Fruit fly (Drosophila melanogaster) whole organism, embryonic: ENCODE results near the gene CG13454.

Source experiments
- Blimp-1 ChIP-seq: fragments of 200-800 bp; sonication (Bioruptor generic); optimal IDR thresholded peaks from 3 replicates; lab custom pipeline; 2018; ENCODE audit warnings: missing biosample characterization, missing genetic modification characterization, mild to moderate bottlenecking, moderate library complexity, missing genetic modification reagents
- Bteb2 ChIP-seq: fragments of 200-800 bp; sonication (Bioruptor generic); optimal IDR thresholded peaks from 2 replicates; lab custom pipeline; 2016; ENCODE audit warnings: missing biosample characterization, missing genetic modification characterization
- CG10654 ChIP-seq: fragments of 200-800 bp; sonication (Bioruptor generic); optimal IDR thresholded peaks from 2 replicates; lab custom pipeline; 2016; ENCODE audit warnings: missing biosample characterization, missing genetic modification characterization
- CG10979 ChIP-seq: fragments of 200-800 bp; sonication (Bioruptor generic); optimal IDR thresholded peaks from 2 replicates; lab custom pipeline; 2018; ENCODE audit warnings: missing biosample characterization, mild to moderate bottlenecking, missing genetic modification characterization, moderate library complexity
- CG11695 ChIP-seq: fragments of 200-800 bp; sonication (Bioruptor generic); IDR thresholded peaks from 3 replicates; pipeline ENCODE4 v1.3.6; 2022; ENCODE audit warnings: missing biosample characterization, missing genetic modification characterization
- CG13287 ChIP-seq: fragments of 200-800 bp; sonication (Bioruptor generic); IDR thresholded peaks from 2 replicates; pipeline ENCODE4 v1.3.6; 2022; ENCODE audit warnings: missing biosample characterization, missing genetic modification characterization; ENCODE audit not compliant: partially characterized antibody
- CG13424 ChIP-seq: fragments of 200-800 bp; sonication (Bioruptor generic); optimal IDR thresholded peaks from 2 replicates; lab custom pipeline; 2019; ENCODE audit warnings: missing biosample characterization, mild to moderate bottlenecking, missing genetic modification characterization, moderate library complexity
- CG13894 ChIP-seq: fragments of 200-800 bp; sonication (Bioruptor generic); optimal IDR thresholded peaks from 3 replicates; lab custom pipeline; 2018; ENCODE audit warnings: missing biosample characterization, mild to moderate bottlenecking, missing genetic modification characterization, moderate library complexity
- CG15601 ChIP-seq: fragments of 200-800 bp; sonication (Bioruptor generic); optimal IDR thresholded peaks from 3 replicates; lab custom pipeline; 2019; ENCODE audit warnings: missing biosample characterization, mild to moderate bottlenecking, missing genetic modification characterization, moderate library complexity
- CG2712 ChIP-seq: fragments of 200-800 bp; optimal IDR thresholded peaks from 3 replicates; lab custom pipeline; 2019; ENCODE audit warnings: missing biosample characterization, mild to moderate bottlenecking, missing genetic modification characterization, moderate library complexity
- CG32772 ChIP-seq: fragments of 200-800 bp; sonication (Bioruptor generic); IDR thresholded peaks from 2 replicates; pipeline ENCODE4 v1.3.6; 2022; ENCODE audit warnings: missing biosample characterization, missing genetic modification characterization
- CG34224 ChIP-seq: fragments of 200-800 bp; sonication (Bioruptor generic); IDR thresholded peaks from 3 replicates; pipeline ENCODE4 v1.3.6; 2022; ENCODE audit warnings: missing biosample characterization, missing genetic modification characterization; ENCODE audit not compliant: partially characterized antibody
- CG6689 ChIP-seq: fragments of 200-800 bp; sonication (Bioruptor generic); IDR thresholded peaks from 2 replicates; pipeline ENCODE4 v1.3.6; 2022; ENCODE audit warnings: missing biosample characterization, missing genetic modification characterization
- CG7745 ChIP-seq: fragments of 200-800 bp; sonication (Bioruptor generic); optimal IDR thresholded peaks from 2 replicates; lab custom pipeline; 2018; ENCODE audit warnings: missing biosample characterization, mild to moderate bottlenecking, missing genetic modification characterization, moderate library complexity
- CG8765 ChIP-seq: fragments of 200-800 bp; sonication (Bioruptor generic); IDR thresholded peaks from 2 replicates; pipeline ENCODE4 v1.3.6; 2022; ENCODE audit warnings: missing biosample characterization, missing genetic modification characterization
- CG9437 ChIP-seq: fragments of 200-800 bp; sonication (Bioruptor generic); optimal IDR thresholded peaks from 2 replicates; lab custom pipeline; 2018; ENCODE audit warnings: missing biosample characterization, mild to moderate bottlenecking, missing genetic modification characterization
- Dref ChIP-seq: fragments of 200-800 bp; sonication (Bioruptor generic); IDR thresholded peaks from 2 replicates; pipeline ENCODE4 v1.3.6; 2022; ENCODE audit warnings: missing biosample characterization, missing genetic modification characterization
- Eip74EF ChIP-seq, 2 experiments: fragments of 200-800 bp in 1 of 2; fragments of >200 bp in 1 of 2; sonication (Bioruptor generic) in 1 of 2; optimal IDR thresholded peaks; 2 replicates each; lab custom pipeline; 2017 to 2019; ENCODE audit warnings: missing biosample characterization in 2 of 2, missing genetic modification characterization in 2 of 2, mild to moderate bottlenecking in 1 of 2, moderate library complexity in 1 of 2
- HLHmδ ChIP-seq: fragments of 200-800 bp; sonication (Bioruptor generic); optimal IDR thresholded peaks from 2 replicates; lab custom pipeline; 2018; ENCODE audit warnings: missing biosample characterization, mild to moderate bottlenecking, missing genetic modification characterization, moderate library complexity
- Hand ChIP-seq: fragments of 200-800 bp; sonication (Bioruptor generic); optimal IDR thresholded peaks from 2 replicates; lab custom pipeline; 2017; ENCODE audit warnings: mild to moderate bottlenecking, missing biosample characterization, missing genetic modification reagents, missing genetic modification characterization
- Med ChIP-seq: fragments of 200-800 bp; sonication (Bioruptor generic); peaks from one replicate; lab custom pipeline; 2016; ENCODE audit warnings: missing biosample characterization, missing genetic modification characterization, mild to moderate bottlenecking, inconsistent platforms, moderate library complexity
- NC2β ChIP-seq: fragments of 200-800 bp; sonication (Bioruptor generic); optimal IDR thresholded peaks from 2 replicates; lab custom pipeline; 2016; ENCODE audit warnings: missing biosample characterization, missing genetic modification characterization
- NK7.1 ChIP-seq: fragments of 200-800 bp; sonication (Bioruptor generic); optimal IDR thresholded peaks from 3 replicates; lab custom pipeline; 2016; ENCODE audit warnings: missing biosample characterization, missing genetic modification characterization
- Opbp ChIP-seq: fragments of 200-800 bp; sonication (Bioruptor generic); IDR thresholded peaks from 3 replicates; pipeline ENCODE4 v1.3.6; 2022; ENCODE audit warnings: missing biosample characterization, missing genetic modification characterization; ENCODE audit not compliant: partially characterized antibody
- Pdp1 ChIP-seq, 2 experiments: fragments of 200-800 bp; sonication (Bioruptor generic); optimal IDR thresholded peaks; 3 replicates each; lab custom pipeline; 2016; ENCODE audit warnings: missing biosample characterization in 2 of 2, missing genetic modification characterization in 2 of 2, mild to moderate bottlenecking in 1 of 2, moderate library complexity in 1 of 2
- Spps ChIP-seq: fragments of 200-800 bp; sonication (Bioruptor generic); optimal IDR thresholded peaks from 2 replicates; lab custom pipeline; 2018; ENCODE audit warnings: missing biosample characterization, mild to moderate bottlenecking, missing genetic modification characterization
- Trl ChIP-seq, 3 experiments: fragments of >200 bp in 2 of 3; fragments of 200-800 bp in 1 of 3; sonication (Bioruptor generic) in 1 of 3; optimal IDR thresholded peaks; 2 replicates in 1 of 3; 3 replicates in 2 of 3; lab custom pipeline; 2016 to 2017; ENCODE audit warnings: missing biosample characterization in 1 of 3, missing genetic modification characterization in 1 of 3
- ac ChIP-seq: fragments of 200-800 bp; sonication (Bioruptor generic); optimal IDR thresholded peaks from 3 replicates; lab custom pipeline; 2017; ENCODE audit warnings: missing biosample characterization, mild to moderate bottlenecking, missing genetic modification characterization
- al ChIP-seq: fragments of 200-800 bp; sonication (Bioruptor generic); IDR thresholded peaks from 2 replicates; pipeline ENCODE4 v1.3.6; 2022; ENCODE audit warnings: missing biosample characterization, missing genetic modification characterization
- chif ChIP-seq, 2 experiments: fragments of 200-800 bp; sonication (Bioruptor generic); optimal IDR thresholded peaks; 3 replicates each; lab custom pipeline; 2016; ENCODE audit warnings: missing biosample characterization in 2 of 2, missing genetic modification characterization in 2 of 2
- dimm ChIP-seq: fragments of 200-800 bp; sonication (Bioruptor generic); IDR thresholded peaks from 2 replicates; pipeline ENCODE4 v1.3.6; 2022; ENCODE audit warnings: missing biosample characterization, missing genetic modification characterization
- ewg ChIP-seq: fragments of 200-800 bp; sonication (Bioruptor generic); optimal IDR thresholded peaks from 3 replicates; lab custom pipeline; 2017; ENCODE audit warnings: mild to moderate bottlenecking, missing biosample characterization, missing genetic modification reagents, missing genetic modification characterization
- fd3F ChIP-seq: fragments of 200-800 bp; sonication (Bioruptor generic); optimal IDR thresholded peaks from 2 replicates; lab custom pipeline; 2018; ENCODE audit warnings: missing biosample characterization, mild to moderate bottlenecking, missing genetic modification characterization, moderate library complexity
- fru ChIP-seq: fragments of >200 bp; optimal IDR thresholded peaks from 2 replicates; lab custom pipeline; 2017
- h ChIP-seq: fragments of >200 bp; optimal IDR thresholded peaks from 2 replicates; lab custom pipeline; 2017
- her ChIP-seq: fragments of 200-800 bp; sonication (Bioruptor generic); optimal IDR thresholded peaks from 2 replicates; lab custom pipeline; 2016; ENCODE audit warnings: missing biosample characterization, missing genetic modification characterization
- jing ChIP-seq: fragments of 200-800 bp; sonication (Bioruptor generic); optimal IDR thresholded peaks from 2 replicates; lab custom pipeline; 2018; ENCODE audit warnings: missing biosample characterization, mild to moderate bottlenecking, missing genetic modification characterization
- kni ChIP-seq: fragments of 200-800 bp; sonication (Bioruptor generic); optimal IDR thresholded peaks from 3 replicates; lab custom pipeline; 2017; ENCODE audit warnings: mild to moderate bottlenecking, missing biosample characterization, missing genetic modification reagents, missing genetic modification characterization
- lola ChIP-seq, 3 experiments: fragments of >200 bp in 2 of 3; fragments of 200-800 bp in 1 of 3; sonication (Bioruptor generic) in 1 of 3; optimal IDR thresholded peaks; 2 replicates each; lab custom pipeline; 2017 to 2019; ENCODE audit warnings: missing biosample characterization in 3 of 3, missing genetic modification characterization in 3 of 3, mild to moderate bottlenecking in 1 of 3, moderate library complexity in 1 of 3
- sens ChIP-seq: fragments of 200-800 bp; sonication (Bioruptor generic); peaks from one replicate; lab custom pipeline; 2016; ENCODE audit warnings: missing biosample characterization, missing genetic modification characterization
- sqz ChIP-seq: fragments of 200-800 bp; sonication (Bioruptor generic); optimal IDR thresholded peaks from 3 replicates; lab custom pipeline; 2018; ENCODE audit warnings: missing biosample characterization, mild to moderate bottlenecking, missing genetic modification characterization
- zen ChIP-seq: fragments of 200-800 bp; sonication (Bioruptor generic); optimal IDR thresholded peaks from 3 replicates; lab custom pipeline; 2018; ENCODE audit warnings: missing biosample characterization, mild to moderate bottlenecking, missing genetic modification characterization, moderate library complexity

CG13454 gene

DNA sequence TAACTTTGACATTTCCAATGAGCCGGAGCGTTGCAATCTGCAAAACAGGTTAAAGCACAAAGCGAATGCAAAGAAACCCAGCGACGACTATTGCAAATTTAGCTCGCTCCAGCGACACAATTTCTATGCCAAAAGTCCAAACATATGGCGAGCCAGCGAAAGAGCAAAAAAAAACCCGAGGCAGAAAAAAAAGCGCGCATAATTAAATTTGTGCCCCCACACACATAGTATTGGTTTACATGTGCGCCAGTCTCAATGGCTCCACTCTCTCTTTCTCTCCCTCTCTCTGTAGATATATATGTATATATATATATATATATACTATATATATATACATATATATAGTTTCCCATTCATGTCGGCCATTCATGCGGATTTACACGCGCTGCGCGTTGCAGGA, 23.8 kb upstream of the CG13454 start:
- peak; percentile 38 for TF ChIP-seq ewg (GFP tag; lab: Kevin White, UChicago)
- no peak for TF ChIP-seq Spps (tag; lab: Kevin White, UChicago)
- no peak for TF ChIP-seq Hand (GFP tag; lab: Kevin White, UChicago)
- TF ChIP-seq sqz = peak; percentile 66
- TF ChIP-seq CG32772 (GFP tag; lab: Robert Waterston, UW) = 0 out of 2 replicates have a peak, but pooled peaks have one; percentile 23
- TF ChIP-seq CG9437 (GFP tag; lab: Kevin White, UChicago) = no peak
- TF ChIP-seq Trl (optimal IDR thresholded peaks at IDR 0.05; lab: Kevin White, UChicago) = peak; percentile 18 to 50
- no peak for TF ChIP-seq Trl (GFP tag; optimal IDR thresholded peaks at IDR 0.05; lab: Kevin White, UChicago)

DNA sequence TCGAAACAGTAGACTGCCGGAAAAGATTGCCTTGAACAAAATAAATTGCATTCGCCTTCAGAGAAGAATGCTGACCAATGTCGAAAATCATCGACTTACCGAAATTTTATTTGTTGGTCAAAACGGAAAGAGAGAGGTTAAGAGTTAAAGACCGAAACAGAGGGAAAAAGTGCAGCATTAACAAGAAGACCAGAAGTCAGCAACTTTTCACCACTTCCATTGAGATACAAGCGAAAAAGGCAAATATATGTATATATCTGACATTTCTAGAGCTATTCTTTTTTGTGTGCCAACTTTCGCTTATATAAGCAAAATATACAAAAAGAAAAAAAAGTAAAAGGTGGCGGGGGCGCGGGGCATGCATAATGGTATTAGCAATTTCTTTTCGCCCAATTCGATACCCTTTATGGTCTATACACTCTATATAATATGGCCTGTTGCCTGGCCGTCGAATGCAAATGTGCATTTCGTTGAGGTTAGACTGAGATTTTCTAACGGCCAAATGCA, 23.1 kb upstream of the CG13454 start:
- TF ChIP-seq CG13894 (tag; lab: Kevin White, UChicago) (no peak), CG11695 (no peak), HLHmδ (GFP tag; lab: Kevin White, UChicago) (no peak), h (lab: Kevin White, UChicago) (no peak), kni (peak; percentile 12), jing (GFP tag; lab: Kevin White, UChicago) (no peak), ac (GFP tag; lab: Kevin White, UChicago) (no peak), Pdp1 (GFP tag; optimal IDR thresholded peaks at IDR 0.05; lab: Kevin White, UChicago) (peak in 1 of 2 experiments; percentile 53), lola (GFP tag; optimal IDR thresholded peaks at IDR 0.05; lab: Kevin White, UChicago) (no peak), al (GFP tag; lab: Robert Waterston, UW) (no peak), CG2712 (no peak), CG13424 (tag; lab: Kevin White, UChicago) (no peak), her (GFP tag; lab: Kevin White, UChicago) (no peak), Hand (GFP tag; lab: Kevin White, UChicago) (no peak), CG8765 (GFP tag; lab: Robert Waterston, UW) (no peak), dimm (no peak), CG10979 (tag; lab: Kevin White, UChicago) (no peak), Bteb2 (no peak), Med (GFP tag; lab: Kevin White, UChicago) (peak; percentile 8), Dref (GFP tag; lab: Robert Waterston, UW) (no peak), Blimp-1 (GFP tag; lab: Kevin White, UChicago) (peak; percentile 12), CG7745 (tag; lab: Kevin White, UChicago) (no peak), fru (no peak), sens (peak; percentile 53), zen (tag; lab: Kevin White, UChicago) (no peak), Opbp (no peak), fd3F (GFP tag; lab: Kevin White, UChicago) (no peak), chif (GFP tag; optimal IDR thresholded peaks at IDR 0.05; lab: Kevin White, UChicago) (no peak), NK7.1 (GFP tag; lab: Kevin White, UChicago) (no peak), Eip74EF (GFP tag; optimal IDR thresholded peaks at IDR 0.05; lab: Kevin White, UChicago) (no peak), CG10654 (GFP tag; lab: Kevin White, UChicago) (no peak), CG6689 (GFP tag; lab: Robert Waterston, UW) (no peak), CG34224 (GFP tag; lab: Robert Waterston, UW) (no peak), CG15601 (tag; lab: Kevin White, UChicago) (no peak), NC2β (GFP tag; lab: Kevin White, UChicago) (no peak), CG13287 (GFP tag; lab: Robert Waterston, UW) (no peak)
